Worm (Caenorhabditis elegans): ENCODE measurements around the gene glf-1.

DNA sequence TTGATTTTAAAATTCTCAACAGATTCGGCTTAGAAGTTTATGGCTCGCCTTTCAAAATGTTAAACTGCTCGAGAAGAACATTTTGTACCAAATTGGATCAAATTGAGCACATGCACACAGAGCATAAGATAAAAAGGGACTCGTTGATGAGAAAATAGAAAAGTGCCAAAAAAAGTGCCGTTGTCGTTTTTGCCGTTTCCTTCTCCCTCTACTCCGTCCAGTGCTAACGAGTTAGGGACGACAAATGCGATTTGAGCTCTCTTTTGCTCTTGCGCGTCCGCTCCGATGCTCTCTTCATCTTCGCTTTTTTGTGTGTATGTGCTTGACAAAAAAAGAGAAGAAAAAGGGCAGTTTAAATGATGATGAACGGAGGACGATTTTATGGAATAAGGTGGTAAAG is 29.5 kb downstream of the glf-1 start:
- TF ChIP-seq daf-12 (tag; optimal IDR thresholded peaks at IDR 0.05) (no peak), ceh-20 (GFP tag; IDR thresholded peaks at IDR 0.05) (no peak), attf-4 (tag; optimal IDR thresholded peaks at IDR 0.05) (no peak), aly-2 (tag; optimal IDR thresholded peaks at IDR 0.05) (no peak), F37D6.2 (tag; optimal IDR thresholded peaks at IDR 0.05) (no peak), hlh-30 (tag; optimal IDR thresholded peaks at IDR 0.05; ENCODE audit: insufficient read depth) (no peak), lin-39 (tag; optimal IDR thresholded peaks at IDR 0.05) (no peak), egl-27 (tag; optimal IDR thresholded peaks at IDR 0.05) (no peak), nhr-28 (tag; optimal IDR thresholded peaks at IDR 0.05) (no peak), nhr-11 (tag; optimal IDR thresholded peaks at IDR 0.05) (no peak), unc-39 (tag; optimal IDR thresholded peaks at IDR 0.05) (no peak)

Data from whole organism, L4 larva.